Worm (Caenorhabditis elegans): ENCODE results near the gene C18D11.6.

Gene C18D11.6

DNA sequence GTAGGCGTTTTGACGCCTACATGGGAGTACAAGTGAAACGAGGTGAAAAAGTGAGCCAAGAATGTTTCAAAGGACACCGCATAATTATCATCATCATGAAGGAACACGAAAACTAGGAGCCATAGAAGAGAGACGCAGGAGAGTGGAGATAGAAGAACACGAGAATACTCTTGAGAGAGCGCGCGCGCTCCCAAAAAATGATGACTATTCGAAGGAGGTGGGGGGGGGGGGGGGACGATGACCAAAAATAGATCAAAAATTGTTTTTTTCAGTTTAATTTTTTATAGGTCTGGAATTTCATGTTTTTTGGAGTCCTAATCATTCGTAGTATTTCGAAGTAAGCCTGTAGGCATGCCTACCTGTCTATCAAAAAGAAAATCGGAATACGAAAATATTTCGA, 26.4 kb downstream of the C18D11.6 start:
- TF ChIP-seq lin-38 (GFP tag; IDR thresholded peaks at IDR 0.05) (peak; percentile 33), zag-1 (tag; optimal IDR thresholded peaks at IDR 0.05) (no peak), hlh-30 (tag; optimal IDR thresholded peaks at IDR 0.05; ENCODE audit: insufficient read depth) (peak; percentile 86), mdl-1 (tag; optimal IDR thresholded peaks at IDR 0.05) (peak in 1 of 2 experiments; percentile 44)

DNA sequence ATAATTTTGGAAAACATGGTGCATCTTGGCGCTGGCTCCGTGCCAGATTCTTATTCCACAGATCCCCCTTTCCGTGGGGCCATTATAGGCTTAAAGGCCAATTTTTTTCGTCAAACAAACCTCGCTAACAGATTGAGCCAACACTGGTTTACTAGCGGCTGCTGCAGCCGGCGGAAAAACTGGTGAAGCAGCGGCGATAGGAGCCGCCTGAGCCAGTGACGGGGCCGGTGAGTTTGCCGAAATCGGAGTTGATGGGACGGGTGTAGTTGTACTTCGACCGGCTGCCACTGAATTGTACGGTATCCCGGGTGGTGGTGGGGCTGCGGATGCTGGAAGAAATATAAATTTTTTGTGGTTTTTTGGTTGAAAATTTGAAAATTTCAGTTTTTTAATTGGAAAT, 31.4 kb downstream of the C18D11.6 start:
- TF ChIP-seq set-16 (GFP tag; IDR thresholded peaks at IDR 0.05) (peak; percentile 68), mdl-1 (tag; optimal IDR thresholded peaks at IDR 0.05) (no peak), rbr-2 (tag; optimal IDR thresholded peaks at IDR 0.05) (no peak), hlh-30 (tag; optimal IDR thresholded peaks at IDR 0.05; ENCODE audit: insufficient read depth) (no peak)

- TF ChIP-seq unc-62 (GFP tag; optimal IDR thresholded peaks at IDR 0.05 in 1 of 2) (peak in 1 of 2 experiments; percentile 72), unc-62 (tag; optimal IDR thresholded peaks at IDR 0.05) (no peak), set-16 (GFP tag; IDR thresholded peaks at IDR 0.05) (peak; percentile 56; the same call in 1 of the 2 replicates), nhr-102 (tag; optimal IDR thresholded peaks at IDR 0.05) (no peak)
These were observed 32.7 kb downstream of the C18D11.6 start for ce11 chrIII:11843007-11843406.

DNA sequence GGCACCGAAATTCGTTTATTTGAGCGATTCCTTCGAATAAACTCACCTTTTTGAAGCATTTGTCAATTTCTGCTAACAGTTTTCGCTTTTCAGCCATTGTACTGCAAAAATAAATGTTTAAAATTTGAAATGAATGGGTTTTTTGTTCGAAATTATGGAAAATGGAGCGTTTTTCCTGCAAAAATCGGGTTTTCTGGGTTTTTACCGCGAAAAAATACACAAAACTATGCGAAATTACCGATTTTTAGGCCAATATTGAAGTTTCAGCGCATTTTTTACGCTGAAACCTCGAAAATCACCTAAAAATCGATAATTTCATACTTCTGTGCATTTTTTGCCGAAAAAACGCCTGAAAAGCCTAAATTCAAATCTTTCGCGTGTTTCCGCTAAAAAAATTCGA, 36.0 kb downstream of the C18D11.6 start, which contains the start of gene ntl-3:
ntl-3 (minus strand) TSS at position 101 of the 400 bp plus-strand sequence.
- peak; percentile 73 for TF ChIP-seq aha-1 (tag)
- TF ChIP-seq mxl-3 (GFP tag; optimal IDR thresholded peaks at IDR 0.05): no peak
- TF ChIP-seq F49E8.2 (tag; optimal IDR thresholded peaks at IDR 0.05; ENCODE audit: borderline replicate concordance): no peak
- no peak for TF ChIP-seq daf-8 (GFP tag; IDR thresholded peaks at IDR 0.05)
- TF ChIP-seq ceh-28 (tag; optimal IDR thresholded peaks at IDR 0.05): no peak
- no peak for TF ChIP-seq daf-12 (tag; optimal IDR thresholded peaks at IDR 0.05)
- TF ChIP-seq Y105C5A.15 (GFP tag; IDR thresholded peaks at IDR 0.05): no peak

- TF ChIP-seq lsy-2 (tag; optimal IDR thresholded peaks at IDR 0.05): peak in 1 of 2 experiments; percentile 9
- peak; percentile 48 for TF ChIP-seq ceh-28 (tag; optimal IDR thresholded peaks at IDR 0.05)
- no peak for TF ChIP-seq unc-130 (GFP tag; optimal IDR thresholded peaks at IDR 0.05)
- no peak for TF ChIP-seq zip-11 (GFP tag; IDR thresholded peaks at IDR 0.05)
- no peak for TF ChIP-seq dve-1 (tag; optimal IDR thresholded peaks at IDR 0.05; ENCODE audit: insufficient read depth)
- TF ChIP-seq nhr-111 (GFP tag; optimal IDR thresholded peaks at IDR 0.05): no peak
- peak in 1 of 2 experiments; percentile 43 for TF ChIP-seq unc-62 (GFP tag; optimal IDR thresholded peaks at IDR 0.05 in 1 of 2)
- no peak for TF ChIP-seq unc-62 (tag; optimal IDR thresholded peaks at IDR 0.05)
These were observed 36.7 kb downstream of the C18D11.6 start for ce11 chrIII:11847014-11847413.

ce11 chrIII:11847658-11848202, 37.4 kb downstream of the C18D11.6 start, which contains the start of gene mif-1:
Gene mif-1 (plus strand): TSS chrIII:11848152.
- TF ChIP-seq ZK546.5 (tag; optimal IDR thresholded peaks at IDR 0.05): no peak
- peak; percentile 19; the same call in 1 of the 2 replicates for TF ChIP-seq dmd-6 (GFP tag; IDR thresholded peaks at IDR 0.05)
- no peak for TF ChIP-seq nhr-237 (tag; optimal IDR thresholded peaks at IDR 0.05)
- no peak for TF ChIP-seq fos-1 (tag; optimal IDR thresholded peaks at IDR 0.05)
- TF ChIP-seq spr-1 (tag; optimal IDR thresholded peaks at IDR 0.05): no peak
- TF ChIP-seq R02D3.7 (tag; optimal IDR thresholded peaks at IDR 0.05): no peak
- TF ChIP-seq nhr-111 (GFP tag; optimal IDR thresholded peaks at IDR 0.05): no peak
- TF ChIP-seq lir-3 (tag; optimal IDR thresholded peaks at IDR 0.05): no peak
- no peak for TF ChIP-seq daf-16 (GFP tag; optimal IDR thresholded peaks at IDR 0.05)
- TF ChIP-seq daf-16 (tag; optimal IDR thresholded peaks at IDR 0.05): peak; percentile 52
- TF ChIP-seq spr-3 (GFP tag; optimal IDR thresholded peaks at IDR 0.05): no peak
- TF ChIP-seq Y105C5A.15 (GFP tag; IDR thresholded peaks at IDR 0.05): no peak
- peak; percentile 27 for TF ChIP-seq nhr-28 (tag; optimal IDR thresholded peaks at IDR 0.05)
- peak; percentile 51 for TF ChIP-seq dpl-1 (GFP tag; optimal IDR thresholded peaks at IDR 0.05)
- peak; percentile 45 for TF ChIP-seq mes-2 (tag; optimal IDR thresholded peaks at IDR 0.05; ENCODE audit: poor library complexity, severe bottlenecking)
- no peak for TF ChIP-seq ceh-44 (GFP tag; IDR thresholded peaks at IDR 0.05)
- no peak for TF ChIP-seq pha-4 (GFP tag; IDR thresholded peaks at IDR 0.05)
- TF ChIP-seq pha-4 (tag; optimal IDR thresholded peaks at IDR 0.05): no peak
- TF ChIP-seq lin-39 (tag; optimal IDR thresholded peaks at IDR 0.05): no peak
- no peak for TF ChIP-seq zfp-2 (tag; optimal IDR thresholded peaks at IDR 0.05)
- TF ChIP-seq dmd-8 (GFP tag; IDR thresholded peaks at IDR 0.05): no peak
- TF ChIP-seq duxl-1 (tag; optimal IDR thresholded peaks at IDR 0.05; ENCODE audit: poor library complexity): no peak
- peak; percentile 26 for TF ChIP-seq mep-1 (tag; optimal IDR thresholded peaks at IDR 0.05)

Data from whole organism, L4 larva.